Worm (Caenorhabditis elegans) whole organism, young adult: ENCODE data around the gene syx-18.
A peak's percentile ranks its signal among the peaks of the same experiment; 100 is the strongest.

Source experiments
- C17E4.6 ChIP-seq: fragments of 200-800 bp; sonication (Bioruptor generic); IDR thresholded peaks from 2 replicates; pipeline ENCODE4 v1.3.6; 2022; ENCODE audit warnings: missing genetic modification reagents, missing genetic modification characterization, missing compliant biosample characterization
- F39B2.1 ChIP-seq: fragments of 200-800 bp; sonication (Bioruptor generic); IDR thresholded peaks from 2 replicates; pipeline ENCODE4 v1.3.6; 2022; ENCODE audit warnings: missing genetic modification reagents, missing genetic modification characterization, missing compliant biosample characterization
- F57A8.1 ChIP-seq: fragments of 200-800 bp; sonication (Bioruptor generic); optimal IDR thresholded peaks from 2 replicates; lab custom pipeline; 2018; ENCODE audit warnings: mild to moderate bottlenecking, missing genetic modification characterization, moderate library complexity, missing compliant biosample characterization
- F57C9.4 ChIP-seq: sonication (generic microtip); optimal IDR thresholded peaks from 2 replicates; lab custom pipeline; 2017; ENCODE audit warnings: mild to moderate bottlenecking, missing genetic modification characterization, missing compliant biosample characterization
- T26A5.8 ChIP-seq: sonication (generic microtip); optimal IDR thresholded peaks from 2 replicates; lab custom pipeline; 2016; ENCODE audit warnings: missing genetic modification characterization, missing compliant biosample characterization
- Y56A3A.18 ChIP-seq: fragments of 200-800 bp; sonication (Bioruptor generic); IDR thresholded peaks from 2 replicates; pipeline ENCODE4 v1.3.6; 2022; ENCODE audit warnings: missing genetic modification reagents, missing genetic modification characterization, missing compliant biosample characterization
- Y79H2A.3 ChIP-seq: fragments of 200-800 bp; sonication (Bioruptor generic); conservative IDR thresholded peaks from 2 replicates; pipeline ENCODE4 v1.3.6; 2022; ENCODE audit warnings: missing genetic modification reagents, missing genetic modification characterization, missing compliant biosample characterization
- attf-5 ChIP-seq: fragments of 200-800 bp; sonication (Bioruptor generic); optimal IDR thresholded peaks from 2 replicates; lab custom pipeline; 2018; ENCODE audit warnings: mild to moderate bottlenecking, missing genetic modification characterization, missing compliant biosample characterization
- ceh-58 ChIP-seq: fragments of 200-800 bp; sonication (Bioruptor generic); IDR thresholded peaks from 2 replicates; pipeline ENCODE4 v1.3.6; 2022; ENCODE audit warnings: missing genetic modification characterization, missing compliant biosample characterization
- chd-7 ChIP-seq: sonication (generic microtip); optimal IDR thresholded peaks from 2 replicates; lab custom pipeline; 2016; ENCODE audit warnings: mild to moderate bottlenecking, missing genetic modification characterization, moderate library complexity, missing compliant biosample characterization
- efl-1 ChIP-seq: fragments of 150-350 bp; optimal IDR thresholded peaks from 2 replicates; lab custom pipeline; 2014; ENCODE audit warnings: missing biosample characterization, missing genetic modification reagents, missing genetic modification characterization
- hlh-12 ChIP-seq: sonication (generic microtip); optimal IDR thresholded peaks from 2 replicates; lab custom pipeline; 2016; ENCODE audit warnings: missing genetic modification characterization, missing compliant biosample characterization
- hlh-26 ChIP-seq: fragments of 200-800 bp; sonication (Bioruptor generic); conservative IDR thresholded peaks from 2 replicates; pipeline ENCODE4 v1.3.6; 2022; ENCODE audit warnings: missing genetic modification reagents, missing genetic modification characterization, missing compliant biosample characterization
- hsf-1 ChIP-seq: fragments of 200-800 bp; sonication (Bioruptor generic); IDR thresholded peaks from 2 replicates; pipeline ENCODE4 v1.3.6; 2022; ENCODE audit warnings: missing genetic modification reagents, missing genetic modification characterization, missing compliant biosample characterization
- lag-1 ChIP-seq: fragments of 200-800 bp; sonication (Bioruptor generic); IDR thresholded peaks from 2 replicates; pipeline ENCODE4 v1.3.6; 2022; ENCODE audit warnings: missing genetic modification reagents, missing genetic modification characterization, missing compliant biosample characterization
- lin-26 ChIP-seq: fragments of 200-800 bp; sonication (Bioruptor generic); IDR thresholded peaks from 2 replicates; pipeline ENCODE4 v1.3.6; 2022; ENCODE audit warnings: missing genetic modification reagents, missing genetic modification characterization, missing compliant biosample characterization
- lsy-27 ChIP-seq: sonication (generic microtip); optimal IDR thresholded peaks from 2 replicates; lab custom pipeline; 2017; ENCODE audit warnings: missing genetic modification characterization, mild to moderate bottlenecking, missing compliant biosample characterization, antibody characterized with exemption, missing genotype, borderline replicate concordance; ENCODE audit not compliant: insufficient read depth
- mxl-1 ChIP-seq: sonication (generic microtip); optimal IDR thresholded peaks from 2 replicates; lab custom pipeline; 2016; ENCODE audit warnings: missing genetic modification characterization, missing compliant biosample characterization
- nfyb-1 ChIP-seq: fragments of 200-800 bp; sonication (Bioruptor generic); IDR thresholded peaks from 2 replicates; pipeline ENCODE4 v1.3.6; 2022; ENCODE audit warnings: missing genetic modification reagents, missing genetic modification characterization, missing compliant biosample characterization
- nhr-80 ChIP-seq: sonication (generic microtip); optimal IDR thresholded peaks from 2 replicates; lab custom pipeline; 2016; ENCODE audit warnings: missing genetic modification characterization, missing compliant biosample characterization
- pbrm-1 ChIP-seq: fragments of 200-800 bp; sonication (Bioruptor generic); IDR thresholded peaks from 2 replicates; pipeline ENCODE4 v1.3.6; 2022; ENCODE audit warnings: missing genetic modification reagents, missing genetic modification characterization, missing compliant biosample characterization
- rcor-1 ChIP-seq: fragments of 200-800 bp; sonication (Bioruptor generic); IDR thresholded peaks from 2 replicates; pipeline ENCODE4 v1.3.6; 2022; ENCODE audit warnings: missing genetic modification reagents, missing genetic modification characterization, missing compliant biosample characterization
- repo-1 ChIP-seq: sonication (generic microtip); optimal IDR thresholded peaks from 2 replicates; lab custom pipeline; 2017; ENCODE audit warnings: mild to moderate bottlenecking, missing genetic modification characterization, missing compliant biosample characterization
- rpc-1 ChIP-seq, 2 experiments: fragments of 150-350 bp in 1 of 2; sonication (generic microtip) in 1 of 2; optimal IDR thresholded peaks; 2 replicates each; lab custom pipeline; 2014 to 2018; ENCODE audit warnings: missing biosample characterization in 1 of 2, missing genetic modification characterization in 1 of 2, missing genetic modification reagents in 1 of 2, missing genotype in 1 of 2
- snpc-1.1 ChIP-seq: sonication (generic microtip); optimal IDR thresholded peaks from 2 replicates; lab custom pipeline; 2017; ENCODE audit warnings: missing genetic modification characterization, mild to moderate bottlenecking, missing compliant biosample characterization, antibody characterized with exemption, moderate library complexity, missing genotype, missing genetic modification reagents; ENCODE audit not compliant: insufficient read depth
- snpc-1.3 ChIP-seq: sonication (generic microtip); optimal IDR thresholded peaks from 2 replicates; lab custom pipeline; 2017; ENCODE audit warnings: missing genetic modification characterization, mild to moderate bottlenecking, missing compliant biosample characterization, antibody characterized with exemption, moderate library complexity, missing genotype, missing genetic modification reagents; ENCODE audit not compliant: insufficient read depth
- snpc-4 ChIP-seq, 5 experiments: fragments of 150-350 bp in 1 of 5; sonication (generic microtip) in 4 of 5; optimal IDR thresholded peaks; 2 replicates each; lab custom pipeline; 2014 to 2018; ENCODE audit warnings: missing genetic modification characterization in 5 of 5, missing biosample characterization in 3 of 5, antibody characterized with exemption in 2 of 5, mild to moderate bottlenecking in 2 of 5, missing compliant biosample characterization in 2 of 5, missing genotype in 2 of 5, moderate library complexity in 2 of 5, missing genetic modification reagents in 1 of 5
- somi-1 ChIP-seq: fragments of 200-800 bp; sonication (Bioruptor generic); optimal IDR thresholded peaks from 2 replicates; lab custom pipeline; 2018; ENCODE audit warnings: mild to moderate bottlenecking, missing genetic modification characterization, missing compliant biosample characterization
- unc-130 ChIP-seq: sonication (generic microtip); optimal IDR thresholded peaks from 2 replicates; lab custom pipeline; 2016; ENCODE audit warnings: missing genetic modification reagents, missing genetic modification characterization, missing compliant biosample characterization
- xnd-1 ChIP-seq: sonication (generic microtip); optimal IDR thresholded peaks from 2 replicates; lab custom pipeline; 2016; ENCODE audit warnings: missing genotype, missing genetic modification reagents, missing genetic modification characterization, missing compliant biosample characterization
- zfh-2 ChIP-seq: fragments of 200-800 bp; sonication (Bioruptor generic); conservative IDR thresholded peaks from 2 replicates; pipeline ENCODE4 v1.3.6; 2022; ENCODE audit warnings: missing genetic modification reagents, missing genetic modification characterization, missing compliant biosample characterization
- zim-3 ChIP-seq: sonication (generic microtip); optimal IDR thresholded peaks from 2 replicates; lab custom pipeline; 2017; ENCODE audit warnings: mild to moderate bottlenecking, missing genetic modification characterization, moderate library complexity, missing compliant biosample characterization
- ztf-28 ChIP-seq: fragments of 200-800 bp; sonication (Bioruptor generic); IDR thresholded peaks from 2 replicates; pipeline ENCODE4 v1.3.6; 2022; ENCODE audit warnings: missing genetic modification reagents, missing genetic modification characterization, missing compliant biosample characterization

syx-18 gene

DNA sequence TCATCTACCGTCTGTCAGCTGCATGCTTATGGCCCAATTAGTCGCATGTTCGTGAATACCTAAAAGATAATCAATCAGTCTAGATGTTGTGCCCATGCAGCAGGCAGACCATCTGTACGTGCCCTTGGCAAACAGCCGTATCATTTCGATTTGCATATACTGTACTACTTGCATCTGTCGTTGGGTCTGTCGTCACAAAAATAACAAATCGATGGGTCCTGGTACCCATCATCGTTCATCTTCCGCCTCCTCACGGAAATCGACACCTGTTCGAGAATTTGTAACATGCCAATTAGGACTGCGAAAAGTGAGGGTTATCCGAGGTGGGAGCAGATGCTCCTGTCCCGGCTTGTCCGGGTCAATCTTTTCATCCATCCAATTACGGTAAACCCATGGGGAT, 28.0 kb upstream of the syx-18 start:
- TF ChIP-seq F57C9.4 (no peak), pbrm-1 (GFP tag; lab: Robert Waterston, UW) (no peak), nfyb-1 (GFP tag; lab: Robert Waterston, UW) (no peak), hlh-12 (tag; lab: Kevin White, UChicago) (no peak), lsy-27 (tag; lab: Kevin White, UChicago) (no peak), efl-1 (GFP tag; lab: Kevin White, UChicago) (no peak), attf-5 (no peak), lag-1 (GFP tag; lab: Robert Waterston, UW) (no peak), F39B2.1 (GFP tag; lab: Robert Waterston, UW) (no peak), Y56A3A.18 (GFP tag; lab: Robert Waterston, UW) (no peak), C17E4.6 (GFP tag; lab: Robert Waterston, UW) (no peak), hlh-26 (GFP tag; lab: Robert Waterston, UW) (no peak)

DNA sequence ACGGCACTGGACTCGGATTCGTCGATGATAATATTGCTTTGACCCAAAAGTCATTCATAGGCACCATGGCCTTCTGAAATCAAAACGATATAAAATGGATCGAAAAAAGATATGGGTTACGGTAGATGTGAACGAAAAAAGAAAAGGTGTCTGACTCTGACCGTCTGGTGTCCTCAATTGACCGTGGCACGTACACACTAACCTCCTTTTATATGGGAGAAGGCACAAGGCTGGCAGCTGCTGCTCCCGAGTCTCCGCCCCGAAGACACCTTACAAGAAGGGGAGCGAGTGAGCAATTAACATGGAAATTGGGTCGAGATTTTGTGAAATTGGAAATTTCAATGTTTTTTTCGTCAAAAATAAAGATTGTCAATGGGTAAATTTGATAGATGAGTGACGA, 26.3 kb upstream of the syx-18 start, which contains the start of gene egl-46:
egl-46 (minus strand) TSS at position 73 of the 400 bp plus-strand sequence.
- TF ChIP-seq hlh-12 (tag; lab: Kevin White, UChicago), result no peak
- no peak for TF ChIP-seq rpc-1 (optimal IDR thresholded peaks at IDR 0.05; lab: Kevin White, UChicago)
- no peak for TF ChIP-seq rpc-1 (tag; optimal IDR thresholded peaks at IDR 0.05; lab: Kevin White, UChicago)
- TF ChIP-seq unc-130 (GFP tag; lab: Kevin White, UChicago), result no peak
- 0 out of 2 replicates have a peak, but pooled peaks have one; percentile 19 for TF ChIP-seq zfh-2 (GFP tag; lab: Robert Waterston, UW)
- TF ChIP-seq, all 124 proteins: peak for 1

DNA sequence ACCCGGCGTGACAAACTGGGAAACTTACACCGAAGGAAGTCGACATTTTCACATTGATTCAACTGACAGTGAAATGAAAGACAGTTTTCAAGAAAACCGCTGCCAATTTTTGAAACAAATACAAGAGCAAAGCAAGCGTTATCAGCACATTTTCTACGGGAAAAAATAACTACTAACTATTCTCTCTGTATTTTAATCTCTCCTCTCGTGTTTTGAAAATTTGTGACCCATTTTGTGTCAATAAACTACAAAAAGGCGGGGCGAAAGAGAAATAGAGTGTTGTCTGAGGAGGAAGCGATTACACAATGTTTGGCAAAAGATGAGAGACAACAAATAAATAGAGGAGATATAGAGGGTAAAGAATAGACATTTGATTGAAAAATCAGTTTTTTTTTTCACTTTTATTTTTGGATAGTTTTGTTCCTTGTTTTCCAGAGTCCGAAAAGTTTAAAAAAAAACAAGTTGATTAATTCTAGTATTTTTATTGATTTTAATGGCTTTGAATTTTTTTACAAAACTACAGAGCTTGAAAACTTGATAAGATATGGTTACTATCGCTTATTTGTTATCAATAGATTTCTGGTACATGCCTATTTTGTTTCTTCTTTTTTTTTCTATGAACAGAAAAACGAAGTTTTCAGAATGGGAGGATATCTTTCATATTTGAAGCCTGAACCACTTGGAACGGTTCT, 21.1 kb upstream of the syx-18 start, which contains the start of gene cest-34:
cest-34 (plus strand) TSS at position 642 of the 692 bp plus-strand sequence.
- TF ChIP-seq mxl-1 (tag; lab: Kevin White, UChicago), result no peak
- peak; percentile 87 for TF ChIP-seq nhr-80 (tag; lab: Kevin White, UChicago)
- no peak for TF ChIP-seq ceh-58 (GFP tag; lab: Robert Waterston, UW)
- TF ChIP-seq F57A8.1 (GFP tag; lab: Kevin White, UChicago), result no peak

DNA sequence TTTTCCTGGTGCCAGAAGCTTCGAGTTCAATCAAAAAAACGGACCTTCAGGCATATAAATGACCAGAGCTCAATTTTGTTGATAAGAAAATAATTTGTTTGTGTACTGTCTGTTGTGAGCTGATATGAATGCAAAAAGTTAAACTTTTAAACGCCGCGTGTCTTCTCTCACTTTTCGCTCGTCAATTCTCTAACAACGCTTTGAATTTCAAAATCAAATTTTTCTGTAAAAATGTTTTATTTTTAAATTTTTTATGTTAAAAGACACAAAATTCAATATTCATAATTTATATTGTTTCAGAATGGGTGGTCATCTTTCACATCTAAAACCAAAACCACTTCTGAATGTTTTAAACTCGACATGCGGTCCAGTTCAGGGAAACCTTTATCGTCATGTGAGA, 18.7 kb upstream of the syx-18 start, which contains the start of gene cest-31:
cest-31 (plus strand) TSS at position 301 of the 400 bp plus-strand sequence.
- TF ChIP-seq somi-1 (GFP tag; lab: Kevin White, UChicago), result no peak
- TF ChIP-seq chd-7 (tag; lab: Kevin White, UChicago), result no peak
- TF ChIP-seq snpc-4 (GFP tag; optimal IDR thresholded peaks at IDR 0.05; lab: Kevin White, UChicago), result no peak
- no peak for TF ChIP-seq snpc-4 (tag; optimal IDR thresholded peaks at IDR 0.05; lab: Kevin White, UChicago)
- TF ChIP-seq ceh-58 (GFP tag; lab: Robert Waterston, UW), result no peak
- TF ChIP-seq T26A5.8, result no peak
- no peak for TF ChIP-seq xnd-1 (tag; lab: Kevin White, UChicago)
- no peak for TF ChIP-seq snpc-1.1 (tag; lab: Kevin White, UChicago)
- TF ChIP-seq rcor-1 (GFP tag; lab: Robert Waterston, UW), result no peak
- TF ChIP-seq nhr-80 (tag; lab: Kevin White, UChicago), result no peak
- TF ChIP-seq C17E4.6 (GFP tag; lab: Robert Waterston, UW), result no peak
- no peak for TF ChIP-seq snpc-1.3 (tag; lab: Kevin White, UChicago)
- TF ChIP-seq Y79H2A.3 (GFP tag; lab: Robert Waterston, UW), result no peak
- no peak for TF ChIP-seq ztf-28 (GFP tag; lab: Robert Waterston, UW)
- no peak for TF ChIP-seq lin-26 (GFP tag; lab: Robert Waterston, UW)
- no peak for TF ChIP-seq lsy-27 (tag; lab: Kevin White, UChicago)
- no peak for TF ChIP-seq zim-3 (tag; lab: Kevin White, UChicago)
- TF ChIP-seq repo-1 (tag; lab: Kevin White, UChicago), result no peak
- no peak for TF ChIP-seq hsf-1 (GFP tag; lab: Robert Waterston, UW)
- TF ChIP-seq, all 124 proteins: peak for 0
